Worm (Caenorhabditis elegans) whole organism, L4 larva: Measurements from ENCODE around the gene npr-40.
A peak's percentile ranks its signal among the peaks of the same experiment; 100 is the strongest.

Source experiments
- D1046.2 ChIP-seq: fragments of 200-800 bp; sonication (Bioruptor generic); IDR thresholded peaks from 2 replicates; pipeline ENCODE4 v1.3.6; 2022; ENCODE audit warnings: missing genetic modification characterization, missing compliant biosample characterization
- F37D6.2 ChIP-seq: sonication (generic microtip); optimal IDR thresholded peaks from 2 replicates; lab custom pipeline; 2016; ENCODE audit warnings: mild to moderate bottlenecking, missing genetic modification characterization, missing compliant biosample characterization
- F44E2.7 ChIP-seq: fragments of 200-800 bp; sonication (Bioruptor generic); IDR thresholded peaks from 2 replicates; pipeline ENCODE4 v2.1.2; 2022; ENCODE audit warnings: missing genetic modification characterization, missing compliant biosample characterization
- F49E8.2 ChIP-seq: sonication (generic microtip); optimal IDR thresholded peaks from 2 replicates; lab custom pipeline; 2016; ENCODE audit warnings: missing compliant biosample characterization, mild to moderate bottlenecking, missing genetic modification characterization, borderline replicate concordance
- T26A8.4 ChIP-seq: fragments of 200-800 bp; sonication (Bioruptor generic); IDR thresholded peaks from 2 replicates; pipeline ENCODE4 v1.3.6; 2022; ENCODE audit warnings: missing genetic modification characterization, missing compliant biosample characterization
- Y105C5A.15 ChIP-seq: fragments of 200-800 bp; sonication (Bioruptor generic); IDR thresholded peaks from 2 replicates; pipeline ENCODE4 v1.3.6; 2022; ENCODE audit warnings: missing genetic modification characterization, missing compliant biosample characterization
- Y75B8A.6 ChIP-seq: fragments of 200-800 bp; sonication (Bioruptor generic); IDR thresholded peaks from 2 replicates; pipeline ENCODE4 v1.3.6; 2022; ENCODE audit warnings: missing genetic modification reagents, missing genetic modification characterization, missing compliant biosample characterization
- ZK337.2 ChIP-seq: fragments of 200-800 bp; sonication (Bioruptor generic); IDR thresholded peaks from 2 replicates; pipeline ENCODE4 v1.3.6; 2022; ENCODE audit warnings: missing genetic modification reagents, missing genetic modification characterization, missing compliant biosample characterization
- attf-4 ChIP-seq: sonication (generic microtip); optimal IDR thresholded peaks from 3 replicates; lab custom pipeline; 2017; ENCODE audit warnings: missing biosample characterization, missing genetic modification characterization
- ceh-32 ChIP-seq: sonication (generic microtip); optimal IDR thresholded peaks from 2 replicates; lab custom pipeline; 2016; ENCODE audit warnings: mild to moderate bottlenecking, missing genetic modification characterization, missing compliant biosample characterization; ENCODE audit not compliant: poor library complexity
- ceh-82 ChIP-seq: sonication (generic microtip); optimal IDR thresholded peaks from 2 replicates; lab custom pipeline; 2017; ENCODE audit warnings: missing biosample characterization, missing genetic modification characterization
- ctbp-1 ChIP-seq: fragments of 200-800 bp; sonication (Bioruptor generic); IDR thresholded peaks from 2 replicates; pipeline ENCODE4 v1.3.6; 2022; ENCODE audit warnings: missing genetic modification reagents, missing genetic modification characterization, missing compliant biosample characterization
- daf-19 ChIP-seq: fragments of 200-800 bp; sonication (Bioruptor generic); conservative IDR thresholded peaks from 2 replicates; pipeline ENCODE4 v1.3.6; 2022; ENCODE audit warnings: missing genetic modification characterization, missing compliant biosample characterization
- dmd-9 ChIP-seq: fragments of 200-800 bp; sonication (Bioruptor generic); IDR thresholded peaks from 2 replicates; pipeline ENCODE4 v1.3.6; 2022; ENCODE audit warnings: missing genetic modification reagents, missing genetic modification characterization, missing compliant biosample characterization
- dpl-1 ChIP-seq: fragments of 150-350 bp; optimal IDR thresholded peaks from 2 replicates; lab custom pipeline; 2014; ENCODE audit warnings: missing biosample characterization, missing genetic modification reagents, missing genetic modification characterization
- duxl-1 ChIP-seq: sonication (generic microtip); optimal IDR thresholded peaks from 2 replicates; lab custom pipeline; 2016; ENCODE audit warnings: mild to moderate bottlenecking, missing genetic modification characterization, moderate library complexity, missing compliant biosample characterization; ENCODE audit not compliant: poor library complexity
- dve-1 ChIP-seq: sonication (generic microtip); optimal IDR thresholded peaks from 2 replicates; lab custom pipeline; 2017; ENCODE audit warnings: antibody characterized with exemption, mild to moderate bottlenecking, missing genetic modification characterization, missing compliant biosample characterization; ENCODE audit not compliant: insufficient read depth
- egl-27 ChIP-seq: sonication (generic microtip); optimal IDR thresholded peaks from 3 replicates; lab custom pipeline; 2017; ENCODE audit warnings: missing biosample characterization, missing genetic modification reagents, missing genetic modification characterization
- fkh-10 ChIP-seq: fragments of 150-350 bp; optimal IDR thresholded peaks from 2 replicates; lab custom pipeline; 2014; ENCODE audit warnings: missing biosample characterization, missing genetic modification reagents, missing genetic modification characterization
- fos-1 ChIP-seq: fragments of 150-350 bp; optimal IDR thresholded peaks from 2 replicates; lab custom pipeline; 2014; ENCODE audit warnings: missing biosample characterization, missing genetic modification characterization
- hmg-1.1 ChIP-seq: fragments of 200-800 bp; sonication (Bioruptor generic); IDR thresholded peaks from 2 replicates; pipeline ENCODE4 v1.3.6; 2022; ENCODE audit warnings: missing genetic modification reagents, missing genetic modification characterization, missing compliant biosample characterization
- jun-1 ChIP-seq: fragments of 150-350 bp; optimal IDR thresholded peaks from 2 replicates; lab custom pipeline; 2014; ENCODE audit warnings: missing biosample characterization, missing genetic modification reagents, missing genetic modification characterization
- lin-1 ChIP-seq: fragments of 200-800 bp; sonication (Bioruptor generic); IDR thresholded peaks from 2 replicates; pipeline ENCODE4 v1.3.6; 2022; ENCODE audit warnings: missing genetic modification reagents, missing genetic modification characterization, missing compliant biosample characterization
- lin-15B ChIP-seq: fragments of 150-350 bp; sonication (generic microtip); optimal IDR thresholded peaks from 3 replicates; lab custom pipeline; 2014; ENCODE audit warnings: missing biosample characterization, missing genetic modification characterization
- lin-29 ChIP-seq: fragments of 200-800 bp; sonication (Bioruptor generic); IDR thresholded peaks from 2 replicates; pipeline ENCODE4 v1.3.6; 2022; ENCODE audit warnings: missing genetic modification reagents, missing genetic modification characterization, missing compliant biosample characterization
- lir-3 ChIP-seq: sonication (generic microtip); optimal IDR thresholded peaks from 2 replicates; lab custom pipeline; 2016; ENCODE audit warnings: mild to moderate bottlenecking, missing genetic modification characterization, missing compliant biosample characterization
- lsy-2 ChIP-seq, 2 experiments: fragments of 150-350 bp in 1 of 2; sonication (generic microtip) in 1 of 2; optimal IDR thresholded peaks; 2 replicates each; lab custom pipeline; 2014 to 2017; ENCODE audit warnings: missing biosample characterization in 2 of 2, missing genetic modification characterization in 2 of 2
- madf-5 ChIP-seq, 2 experiments: fragments of 200-800 bp; sonication (Bioruptor generic); IDR thresholded peaks; 2 replicates each; pipeline ENCODE4 v1.3.6; 2022; ENCODE audit warnings: missing compliant biosample characterization in 2 of 2, missing genetic modification characterization in 2 of 2
- mdl-1 ChIP-seq, 2 experiments: fragments of 150-350 bp in 1 of 2; sonication (generic microtip) in 1 of 2; optimal IDR thresholded peaks; 2 replicates each; lab custom pipeline; 2014 to 2017; ENCODE audit warnings: missing biosample characterization in 2 of 2, missing genetic modification characterization in 2 of 2
- mes-2 ChIP-seq: sonication (generic microtip); optimal IDR thresholded peaks from 2 replicates; lab custom pipeline; 2016; ENCODE audit warnings: missing genotype, mild to moderate bottlenecking, missing genetic modification characterization, missing compliant biosample characterization; ENCODE audit not compliant: poor library complexity, severe bottlenecking
- mxl-3 ChIP-seq: fragments of 200-800 bp; sonication (Bioruptor generic); optimal IDR thresholded peaks from 2 replicates; lab custom pipeline; 2018; ENCODE audit warnings: mild to moderate bottlenecking, missing genetic modification characterization, missing compliant biosample characterization
- nhr-237 ChIP-seq: sonication (generic microtip); optimal IDR thresholded peaks from 2 replicates; lab custom pipeline; 2017; ENCODE audit warnings: missing biosample characterization, missing genetic modification characterization
- nhr-25 ChIP-seq: sonication (generic microtip); optimal IDR thresholded peaks from 2 replicates; lab custom pipeline; 2017; ENCODE audit warnings: missing genetic modification characterization, mild to moderate bottlenecking, missing compliant biosample characterization, antibody characterized with exemption, moderate library complexity, borderline replicate concordance; ENCODE audit not compliant: insufficient read depth
- nhr-28 ChIP-seq: fragments of 150-350 bp; optimal IDR thresholded peaks from 2 replicates; lab custom pipeline; 2014; ENCODE audit warnings: missing biosample characterization, missing genetic modification characterization
- nhr-42 ChIP-seq: fragments of 200-800 bp; sonication (Bioruptor generic); IDR thresholded peaks from 2 replicates; pipeline ENCODE4 v1.3.6; 2022; ENCODE audit warnings: missing genetic modification characterization, missing compliant biosample characterization
- nhr-48 ChIP-seq: sonication (generic microtip); optimal IDR thresholded peaks from 2 replicates; lab custom pipeline; 2016; ENCODE audit warnings: mild to moderate bottlenecking, missing genetic modification characterization, missing compliant biosample characterization
- nhr-6 ChIP-seq: fragments of 150-350 bp; optimal IDR thresholded peaks from 2 replicates; lab custom pipeline; 2014; ENCODE audit warnings: missing biosample characterization, missing genetic modification characterization
- nhr-77 ChIP-seq: fragments of 150-350 bp; optimal IDR thresholded peaks from 2 replicates; lab custom pipeline; 2014; ENCODE audit warnings: missing biosample characterization, missing genetic modification characterization
- pha-4 ChIP-seq, 2 experiments: fragments of 150-350 bp in 1 of 2; fragments of 200-800 bp in 1 of 2; sonication (Bioruptor generic) in 1 of 2; IDR thresholded peaks in 1 of 2; optimal IDR thresholded peaks in 1 of 2; 2 replicates each; pipeline versions ENCODE4 v1.3.6 to Lab custom; 2014 to 2022; ENCODE audit warnings: missing genetic modification characterization in 2 of 2, missing genetic modification reagents in 2 of 2, missing biosample characterization in 1 of 2, missing compliant biosample characterization in 1 of 2
- pqm-1 ChIP-seq: sonication (generic microtip); optimal IDR thresholded peaks from 2 replicates; lab custom pipeline; 2017; ENCODE audit warnings: missing biosample characterization, missing genetic modification characterization
- rbr-2 ChIP-seq: sonication (generic microtip); optimal IDR thresholded peaks from 2 replicates; lab custom pipeline; 2016; ENCODE audit warnings: missing genotype, missing genetic modification characterization, missing compliant biosample characterization
- sdz-12 ChIP-seq: fragments of 200-800 bp; sonication (Bioruptor generic); optimal IDR thresholded peaks from 2 replicates; lab custom pipeline; 2018; ENCODE audit warnings: mild to moderate bottlenecking, missing genetic modification characterization, missing compliant biosample characterization
- skn-1 ChIP-seq: fragments of 150-350 bp; optimal IDR thresholded peaks from 2 replicates; lab custom pipeline; 2014; ENCODE audit warnings: missing biosample characterization, missing genetic modification characterization
- snpc-1.2 ChIP-seq: fragments of 200-800 bp; sonication (Bioruptor generic); IDR thresholded peaks from 2 replicates; pipeline ENCODE4 v1.3.6; 2022; ENCODE audit warnings: missing genetic modification reagents, missing genetic modification characterization, missing compliant biosample characterization
- snpc-4 ChIP-seq: fragments of 150-350 bp; optimal IDR thresholded peaks from 2 replicates; lab custom pipeline; 2014; ENCODE audit warnings: missing biosample characterization, missing genetic modification characterization
- tag-97 ChIP-seq: fragments of 200-800 bp; sonication (Bioruptor generic); IDR thresholded peaks from 2 replicates; pipeline ENCODE4 v1.3.6; 2022; ENCODE audit warnings: missing genetic modification characterization, missing compliant biosample characterization
- zag-1 ChIP-seq: fragments of 150-350 bp; optimal IDR thresholded peaks from 2 replicates; lab custom pipeline; 2014; ENCODE audit warnings: missing biosample characterization, missing genetic modification characterization
- zfp-2 ChIP-seq: sonication (generic microtip); optimal IDR thresholded peaks from 2 replicates; lab custom pipeline; 2016; ENCODE audit warnings: mild to moderate bottlenecking, missing genetic modification characterization, missing compliant biosample characterization
- ztf-7 ChIP-seq: fragments of 150-350 bp; optimal IDR thresholded peaks from 2 replicates; lab custom pipeline; 2014; ENCODE audit warnings: missing biosample characterization, missing genetic modification characterization

The npr-40 gene

ce11 chrX:14946464-14947354 lies 28.1 kb downstream of the npr-40 start (continued):
- no peak for TF ChIP-seq lin-15B (tag; lab: Kevin White, UChicago)
- TF ChIP-seq F44E2.7 (GFP tag; lab: Robert Waterston, UW): no peak
- TF ChIP-seq lin-29 (GFP tag; lab: Robert Waterston, UW): no peak
- no peak for TF ChIP-seq D1046.2 (GFP tag; lab: Robert Waterston, UW)
- peak; percentile 42; the same call in 1 of the 2 replicates for TF ChIP-seq lin-1
- peak; percentile 88 for TF ChIP-seq pqm-1 (tag; lab: Kevin White, UChicago)
- TF ChIP-seq ceh-82 (tag; lab: Kevin White, UChicago): no peak
- peak; percentile 98 for TF ChIP-seq ztf-7 (tag; lab: Kevin White, UChicago)
- TF ChIP-seq madf-5 (GFP tag; IDR thresholded peaks at IDR 0.05; lab: Robert Waterston, UW): no peak
- TF ChIP-seq ZK337.2 (GFP tag; lab: Robert Waterston, UW): no peak
- TF ChIP-seq mes-2 (tag; lab: Kevin White, UChicago): peak; percentile 30
- no peak for TF ChIP-seq duxl-1
- no peak for TF ChIP-seq egl-27 (tag; lab: Kevin White, UChicago)
- TF ChIP-seq Y105C5A.15 (GFP tag; lab: Robert Waterston, UW): no peak
- TF ChIP-seq F37D6.2 (tag; lab: Kevin White, UChicago): no peak
- no peak for TF ChIP-seq skn-1
- TF ChIP-seq nhr-77: peak; percentile 28
- no peak for TF ChIP-seq snpc-1.2
- TF ChIP-seq nhr-237 (tag; lab: Kevin White, UChicago): no peak
- TF ChIP-seq ctbp-1 (GFP tag; lab: Robert Waterston, UW): no peak
- TF ChIP-seq lsy-2 (tag; optimal IDR thresholded peaks at IDR 0.05; lab: Kevin White, UChicago): peak in 1 of 2 experiments; percentile 42
- no peak for TF ChIP-seq attf-4 (tag; lab: Kevin White, UChicago)
- no peak for TF ChIP-seq daf-19 (GFP tag; lab: Robert Waterston, UW)
- TF ChIP-seq pha-4 (GFP tag; IDR thresholded peaks at IDR 0.05; lab: Robert Waterston, UW): no peak
- no peak for TF ChIP-seq pha-4 (tag; optimal IDR thresholded peaks at IDR 0.05; lab: Kevin White, UChicago)
- TF ChIP-seq nhr-6 (tag; lab: Kevin White, UChicago): no peak
- peak; percentile 78 for TF ChIP-seq nhr-28 (tag; lab: Kevin White, UChicago)
- TF ChIP-seq hmg-1.1: 0 out of 2 replicates have a peak, but pooled peaks have one; percentile 38
- peak; percentile 82 for TF ChIP-seq nhr-48
- no peak for TF ChIP-seq dpl-1
- no peak for TF ChIP-seq mdl-1 (tag; optimal IDR thresholded peaks at IDR 0.05; lab: Kevin White, UChicago)
- no peak for TF ChIP-seq sdz-12 (GFP tag; lab: Kevin White, UChicago)
- TF ChIP-seq nhr-42: no peak
- no peak for TF ChIP-seq fos-1 (tag; lab: Kevin White, UChicago)
- no peak for TF ChIP-seq Y75B8A.6 (GFP tag; lab: Robert Waterston, UW)
- TF ChIP-seq tag-97 (GFP tag; lab: Robert Waterston, UW): no peak
- no peak for TF ChIP-seq dmd-9
- no peak for TF ChIP-seq ceh-32
- no peak for TF ChIP-seq zag-1 (tag; lab: Kevin White, UChicago)
- no peak for TF ChIP-seq zfp-2 (tag; lab: Kevin White, UChicago)
- TF ChIP-seq jun-1: no peak
- TF ChIP-seq snpc-4 (tag; lab: Kevin White, UChicago): no peak
- peak; percentile 32 for TF ChIP-seq mxl-3 (GFP tag; lab: Kevin White, UChicago)
- no peak for TF ChIP-seq fkh-10
- TF ChIP-seq nhr-25 (tag; lab: Kevin White, UChicago): no peak
- no peak for TF ChIP-seq T26A8.4 (GFP tag; lab: Robert Waterston, UW)
- no peak for TF ChIP-seq lir-3 (tag; lab: Kevin White, UChicago)
- peak; percentile 84 for TF ChIP-seq dve-1 (tag; lab: Kevin White, UChicago)
- no peak for TF ChIP-seq rbr-2 (tag; lab: Kevin White, UChicago)
- no peak for TF ChIP-seq F49E8.2 (tag; lab: Kevin White, UChicago)
